Fruit fly (Drosophila melanogaster) whole organism, embryonic: Measurements from ENCODE around the gene Neurochondrin.

Experiments
- BtbVII ChIP-seq: fragments of 200-800 bp; sonication (Bioruptor generic); optimal IDR thresholded peaks from 3 replicates; lab custom pipeline; 2017; ENCODE audit warnings: missing biosample characterization, mild to moderate bottlenecking, missing genetic modification characterization
- CG10147 ChIP-seq: fragments of 200-800 bp; sonication (Bioruptor generic); optimal IDR thresholded peaks from 2 replicates; lab custom pipeline; 2019; ENCODE audit warnings: missing biosample characterization, mild to moderate bottlenecking, missing genetic modification characterization, moderate library complexity
- CG10366 ChIP-seq: fragments of 200-800 bp; sonication (Bioruptor generic); IDR thresholded peaks from 2 replicates; pipeline ENCODE4 v1.3.6; 2022; ENCODE audit warnings: missing biosample characterization, missing genetic modification characterization
- CG12744 ChIP-seq: fragments of 200-800 bp; sonication (Bioruptor generic); optimal IDR thresholded peaks from 2 replicates; lab custom pipeline; 2016; ENCODE audit warnings: missing biosample characterization, missing genetic modification characterization
- CG15269 ChIP-seq: fragments of 200-800 bp; sonication (Bioruptor generic); optimal IDR thresholded peaks from 2 replicates; lab custom pipeline; 2018; ENCODE audit warnings: missing biosample characterization, mild to moderate bottlenecking, missing genetic modification characterization, moderate library complexity
- CG15601 ChIP-seq: fragments of 200-800 bp; sonication (Bioruptor generic); optimal IDR thresholded peaks from 3 replicates; lab custom pipeline; 2019; ENCODE audit warnings: missing biosample characterization, mild to moderate bottlenecking, missing genetic modification characterization, moderate library complexity
- CG15696 ChIP-seq: fragments of 200-800 bp; sonication (Bioruptor generic); optimal IDR thresholded peaks from 2 replicates; lab custom pipeline; 2019; ENCODE audit warnings: missing biosample characterization, mild to moderate bottlenecking, missing genetic modification characterization, moderate library complexity
- CG3065 ChIP-seq: fragments of 200-800 bp; sonication (Bioruptor generic); optimal IDR thresholded peaks from 2 replicates; lab custom pipeline; 2016; ENCODE audit warnings: missing biosample characterization, missing genetic modification characterization
- CG32767 ChIP-seq: fragments of 200-800 bp; sonication (Bioruptor generic); IDR thresholded peaks from 2 replicates; pipeline ENCODE4 v1.3.6; 2022; ENCODE audit warnings: missing biosample characterization, missing genetic modification characterization
- CG4360 ChIP-seq: fragments of 200-800 bp; sonication (Bioruptor generic); IDR thresholded peaks from 2 replicates; pipeline ENCODE4 v1.3.6; 2022; ENCODE audit warnings: missing biosample characterization, missing genetic modification characterization
- CG4404 ChIP-seq: fragments of 200-800 bp; sonication (Bioruptor generic); IDR thresholded peaks from 2 replicates; pipeline ENCODE4 v1.3.6; 2022; ENCODE audit warnings: missing biosample characterization, missing genetic modification characterization
- CG5953 ChIP-seq: fragments of 200-800 bp; sonication (Bioruptor generic); IDR thresholded peaks from 2 replicates; pipeline ENCODE4 v1.3.6; 2022; ENCODE audit warnings: missing biosample characterization, missing genetic modification characterization
- CG6854 ChIP-seq: fragments of 200-800 bp; sonication (Bioruptor generic); optimal IDR thresholded peaks from 3 replicates; lab custom pipeline; 2017; ENCODE audit warnings: missing biosample characterization, mild to moderate bottlenecking, missing genetic modification characterization
- CG8089 ChIP-seq: fragments of 200-800 bp; sonication (Bioruptor generic); optimal IDR thresholded peaks from 3 replicates; lab custom pipeline; 2016; ENCODE audit warnings: missing biosample characterization, missing genetic modification characterization
- CG8478 ChIP-seq: fragments of >200 bp; optimal IDR thresholded peaks from 2 replicates; lab custom pipeline; 2018
- CG9932 ChIP-seq: fragments of 200-800 bp; sonication (Bioruptor generic); IDR thresholded peaks from 2 replicates; pipeline ENCODE4 v1.3.6; 2022; ENCODE audit warnings: missing biosample characterization, missing genetic modification characterization
- CTCF ChIP-seq: fragments of 200-800 bp; sonication (Bioruptor generic); optimal IDR thresholded peaks from 2 replicates; lab custom pipeline; 2017; ENCODE audit warnings: missing biosample characterization, mild to moderate bottlenecking, missing genetic modification characterization, moderate library complexity
- CrebB ChIP-seq: fragments of 200-800 bp; sonication (Bioruptor generic); optimal IDR thresholded peaks from 3 replicates; lab custom pipeline; 2018; ENCODE audit warnings: missing biosample characterization, mild to moderate bottlenecking, missing genetic modification characterization
- Dll ChIP-seq: fragments of 200-800 bp; sonication (Bioruptor generic); IDR thresholded peaks from 4 replicates; pipeline ENCODE4 v1.3.6; 2022; ENCODE audit warnings: missing biosample characterization, missing genetic modification characterization; ENCODE audit not compliant: partially characterized antibody
- Drgx ChIP-seq: fragments of 200-800 bp; sonication (Bioruptor generic); IDR thresholded peaks from 2 replicates; pipeline ENCODE4 v1.3.6; 2022; ENCODE audit warnings: missing biosample characterization, missing genetic modification characterization
- E2f2 ChIP-seq: fragments of 200-800 bp; sonication (Bioruptor generic); IDR thresholded peaks from 2 replicates; pipeline ENCODE4 v1.3.6; 2022; ENCODE audit warnings: missing biosample characterization, missing genetic modification characterization
- ERR ChIP-seq: fragments of 200-800 bp; sonication (Bioruptor generic); optimal IDR thresholded peaks from 2 replicates; lab custom pipeline; 2016; ENCODE audit warnings: missing biosample characterization, missing genetic modification characterization
- Fer1 ChIP-seq: fragments of 200-800 bp; sonication (Bioruptor generic); optimal IDR thresholded peaks from 2 replicates; lab custom pipeline; 2017; ENCODE audit warnings: missing biosample characterization, mild to moderate bottlenecking, missing genetic modification characterization
- Gug ChIP-seq: fragments of 200-800 bp; sonication (Bioruptor generic); IDR thresholded peaks from 4 replicates; pipeline ENCODE4 v1.3.6; 2022; ENCODE audit warnings: missing biosample characterization, missing genetic modification characterization
- HLH54F ChIP-seq: fragments of 200-800 bp; sonication (Bioruptor generic); optimal IDR thresholded peaks from 3 replicates; lab custom pipeline; 2016; ENCODE audit warnings: missing biosample characterization, missing genetic modification characterization
- Max ChIP-seq: fragments of 200-800 bp; sonication (Bioruptor generic); optimal IDR thresholded peaks from 2 replicates; lab custom pipeline; 2016; ENCODE audit warnings: missing biosample characterization, mild to moderate bottlenecking, missing genetic modification characterization
- NC2α ChIP-seq: fragments of 200-800 bp; sonication (Bioruptor generic); optimal IDR thresholded peaks from 2 replicates; lab custom pipeline; 2016; ENCODE audit warnings: missing biosample characterization, missing genetic modification characterization
- Pdp1 ChIP-seq, 2 experiments: fragments of 200-800 bp; sonication (Bioruptor generic); optimal IDR thresholded peaks; 3 replicates each; lab custom pipeline; 2016; ENCODE audit warnings: missing biosample characterization in 2 of 2, missing genetic modification characterization in 2 of 2, mild to moderate bottlenecking in 1 of 2, moderate library complexity in 1 of 2
- Poxn ChIP-seq: fragments of 200-800 bp; sonication (Bioruptor generic); IDR thresholded peaks from 2 replicates; pipeline ENCODE4 v1.3.6; 2022; ENCODE audit warnings: missing biosample characterization, missing genetic modification characterization
- Sox100B ChIP-seq: fragments of 200-800 bp; sonication (Bioruptor generic); optimal IDR thresholded peaks from 3 replicates; lab custom pipeline; 2018; ENCODE audit warnings: missing biosample characterization, mild to moderate bottlenecking, missing genetic modification characterization
- Ssrp ChIP-seq: fragments of 200-800 bp; sonication (Bioruptor generic); optimal IDR thresholded peaks from 2 replicates; lab custom pipeline; 2018; ENCODE audit warnings: missing biosample characterization, mild to moderate bottlenecking, missing genetic modification characterization, moderate library complexity
- TFAM ChIP-seq: fragments of 200-800 bp; sonication (Bioruptor generic); optimal IDR thresholded peaks from 2 replicates; lab custom pipeline; 2017; ENCODE audit warnings: missing biosample characterization, missing genetic modification characterization, inconsistent platforms
- Tbp ChIP-seq: fragments of >200 bp; optimal IDR thresholded peaks from 2 replicates; lab custom pipeline; 2018; ENCODE audit warnings: missing biosample characterization, missing genetic modification characterization
- ash1 ChIP-seq: fragments of 200-800 bp; sonication (Bioruptor generic); optimal IDR thresholded peaks from 2 replicates; lab custom pipeline; 2018; ENCODE audit warnings: missing biosample characterization, mild to moderate bottlenecking, missing genetic modification characterization
- ato ChIP-seq: fragments of 200-800 bp; sonication (Bioruptor generic); IDR thresholded peaks from 2 replicates; pipeline ENCODE4 v1.3.6; 2022; ENCODE audit warnings: missing biosample characterization, missing genetic modification characterization; ENCODE audit not compliant: partially characterized antibody
- bcd ChIP-seq: fragments of 200-800 bp; sonication (Bioruptor generic); optimal IDR thresholded peaks from 2 replicates; lab custom pipeline; 2017; ENCODE audit warnings: missing biosample characterization, mild to moderate bottlenecking, missing genetic modification characterization
- en ChIP-seq: fragments of 200-800 bp; sonication (Bioruptor generic); optimal IDR thresholded peaks from 2 replicates; lab custom pipeline; 2016; ENCODE audit warnings: missing biosample characterization, missing genetic modification characterization
- fd102C ChIP-seq: fragments of 200-800 bp; sonication (Bioruptor generic); optimal IDR thresholded peaks from 2 replicates; lab custom pipeline; 2018; ENCODE audit warnings: missing biosample characterization, mild to moderate bottlenecking, missing genetic modification characterization, moderate library complexity
- insv ChIP-seq, 2 experiments: fragments of 200-800 bp; sonication (Bioruptor generic); optimal IDR thresholded peaks; 3 replicates each; lab custom pipeline; 2016 to 2018; ENCODE audit warnings: missing biosample characterization in 2 of 2, missing genetic modification characterization in 2 of 2
- jigr1 ChIP-seq: fragments of 200-800 bp; sonication (Bioruptor generic); IDR thresholded peaks from 3 replicates; pipeline ENCODE4 v1.3.6; 2022; ENCODE audit warnings: missing biosample characterization, missing genetic modification characterization
- lbe ChIP-seq: fragments of 200-800 bp; sonication (Bioruptor generic); optimal IDR thresholded peaks from 2 replicates; lab custom pipeline; 2016; ENCODE audit warnings: missing biosample characterization, mild to moderate bottlenecking, missing genetic modification characterization
- lmd ChIP-seq: fragments of 200-800 bp; sonication (Bioruptor generic); IDR thresholded peaks from 2 replicates; pipeline ENCODE4 v1.3.6; 2022; ENCODE audit warnings: missing biosample characterization, missing genetic modification characterization
- luna ChIP-seq: fragments of 200-800 bp; sonication (Bioruptor generic); optimal IDR thresholded peaks from 2 replicates; lab custom pipeline; 2016; ENCODE audit warnings: missing biosample characterization, missing genetic modification characterization
- mld ChIP-seq: fragments of 200-800 bp; sonication (Bioruptor generic); IDR thresholded peaks from 3 replicates; pipeline ENCODE4 v1.3.6; 2022; ENCODE audit warnings: missing biosample characterization, missing genetic modification characterization; ENCODE audit not compliant: partially characterized antibody
- pan ChIP-seq, 4 experiments: fragments of >200 bp in 3 of 4; fragments of 200-800 bp in 1 of 4; sonication (Bioruptor generic) in 1 of 4; optimal IDR thresholded peaks in 3 of 4; IDR thresholded peaks in 1 of 4; 2 replicates each; pipeline versions ENCODE4 v1.3.6 to Lab custom; 2017 to 2022; ENCODE audit warnings: missing biosample characterization in 2 of 4, missing genetic modification characterization in 2 of 4, mixed read lengths in 1 of 4
- pho ChIP-seq: fragments of 200-800 bp; sonication (Bioruptor generic); optimal IDR thresholded peaks from 2 replicates; lab custom pipeline; 2016; ENCODE audit warnings: missing biosample characterization, missing genetic modification characterization
- sens-2 ChIP-seq: fragments of 200-800 bp; sonication (Bioruptor generic); IDR thresholded peaks from 2 replicates; pipeline ENCODE4 v1.3.6; 2022; ENCODE audit warnings: missing biosample characterization, missing genetic modification characterization
- slbo ChIP-seq: fragments of 200-800 bp; sonication (Bioruptor generic); IDR thresholded peaks from 2 replicates; pipeline ENCODE4 v1.3.6; 2022; ENCODE audit warnings: missing biosample characterization, missing genetic modification characterization
- stc ChIP-seq: fragments of 200-800 bp; sonication (Bioruptor generic); IDR thresholded peaks from 2 replicates; pipeline ENCODE4 v1.3.6; 2022; ENCODE audit warnings: missing biosample characterization, missing genetic modification characterization
- tap ChIP-seq: fragments of 200-800 bp; optimal IDR thresholded peaks from 3 replicates; lab custom pipeline; 2019; ENCODE audit warnings: missing biosample characterization, mild to moderate bottlenecking, missing genetic modification characterization, moderate library complexity
- wor ChIP-seq: fragments of 200-800 bp; sonication (Bioruptor generic); IDR thresholded peaks from 2 replicates; pipeline ENCODE4 v1.3.6; 2022; ENCODE audit warnings: missing biosample characterization, missing genetic modification characterization
- zf30C ChIP-seq: fragments of 200-800 bp; sonication (Bioruptor generic); optimal IDR thresholded peaks from 3 replicates; lab custom pipeline; 2018; ENCODE audit warnings: missing biosample characterization, mild to moderate bottlenecking, missing genetic modification characterization

Neurochondrin gene

DNA sequence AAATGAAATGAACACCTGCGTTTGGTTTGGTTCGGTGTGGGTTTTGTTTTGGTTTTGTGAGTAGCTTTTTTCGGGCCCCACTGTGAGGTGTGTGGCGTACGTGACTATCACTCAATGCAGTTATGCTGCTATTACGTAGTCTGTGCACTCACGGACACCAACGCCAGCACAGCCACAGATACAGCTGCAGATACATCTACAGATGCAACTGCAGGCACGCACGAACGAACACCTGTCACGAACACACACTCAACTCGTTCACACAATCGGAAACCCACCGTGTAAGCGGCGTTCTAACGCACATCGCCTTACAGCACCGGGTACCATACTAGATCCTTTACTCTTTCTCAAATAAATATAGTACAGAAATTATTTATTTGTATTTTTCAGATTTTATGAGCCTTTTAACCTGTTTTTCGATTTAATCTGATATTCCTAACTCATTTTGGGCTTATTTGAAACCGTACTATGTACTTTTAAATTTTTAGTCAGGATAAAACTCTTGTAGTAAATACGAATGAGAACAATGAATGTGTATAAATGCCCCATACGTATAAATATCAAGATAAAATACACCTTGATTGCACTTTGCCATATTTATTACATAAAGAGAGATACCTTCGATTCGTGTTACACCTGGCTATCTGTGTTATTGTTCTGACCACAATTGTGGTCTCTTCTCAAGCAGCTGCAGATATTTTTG lies 42.6 kb upstream of the Neurochondrin start (continued):
- TF ChIP-seq insv (GFP tag; optimal IDR thresholded peaks at IDR 0.05; lab: Kevin White, UChicago) = no peak
- TF ChIP-seq CG8478 = no peak
- TF ChIP-seq fd102C (GFP tag; lab: Kevin White, UChicago) = no peak
- TF ChIP-seq Tbp (GFP tag; lab: Kevin White, UChicago) = no peak
- TF ChIP-seq Sox100B = peak; percentile 26
- TF ChIP-seq TFAM (GFP tag; lab: Kevin White, UChicago) = no peak
- TF ChIP-seq Gug = no peak
- TF ChIP-seq CG5953 (GFP tag; lab: Robert Waterston, UW) = no peak
- TF ChIP-seq ERR (GFP tag; lab: Kevin White, UChicago) = no peak
- no peak for TF ChIP-seq Dll (GFP tag; lab: Robert Waterston, UW)
- no peak for TF ChIP-seq slbo (GFP tag; lab: Robert Waterston, UW)
- TF ChIP-seq pan (optimal IDR thresholded peaks at IDR 0.05; lab: Kevin White, UChicago) = no peak
- TF ChIP-seq pan (GFP tag; optimal IDR thresholded peaks at IDR 0.05 in 1 of 2, IDR thresholded peaks at IDR 0.05 in 1 of 2) = peak in 1 of 2 experiments; percentile 21
- TF ChIP-seq BtbVII = no peak
- no peak for TF ChIP-seq stc
- no peak for TF ChIP-seq bcd (GFP tag; lab: Kevin White, UChicago)
- TF ChIP-seq jigr1 (GFP tag; lab: Robert Waterston, UW) = no peak
- no peak for TF ChIP-seq lmd (GFP tag; lab: Robert Waterston, UW)
- no peak for TF ChIP-seq en (GFP tag; lab: Kevin White, UChicago)
- peak; percentile 11; the same call in 1 of the 2 replicates for TF ChIP-seq Drgx
- TF ChIP-seq Pdp1 (GFP tag; optimal IDR thresholded peaks at IDR 0.05; lab: Kevin White, UChicago) = peak in 1 of 2 experiments; percentile 47
- TF ChIP-seq E2f2 = no peak
- peak; percentile 44 for TF ChIP-seq CG15696 (tag; lab: Kevin White, UChicago)
- TF ChIP-seq CG10366 (GFP tag; lab: Robert Waterston, UW) = no peak
- no peak for TF ChIP-seq CG3065
- no peak for TF ChIP-seq wor (GFP tag; lab: Robert Waterston, UW)
- no peak for TF ChIP-seq CG15269 (tag; lab: Kevin White, UChicago)
- no peak for TF ChIP-seq CG32767
- no peak for TF ChIP-seq Max (GFP tag; lab: Kevin White, UChicago)
- no peak for TF ChIP-seq CG4404 (GFP tag; lab: Robert Waterston, UW)
- no peak for TF ChIP-seq CrebB
- TF ChIP-seq CG10147 (GFP tag; lab: Kevin White, UChicago) = no peak
- TF ChIP-seq ash1 (GFP tag; lab: Kevin White, UChicago) = no peak
- no peak for TF ChIP-seq ato (GFP tag; lab: Robert Waterston, UW)
- TF ChIP-seq pho (GFP tag; lab: Kevin White, UChicago) = no peak
- TF ChIP-seq CG8089 (GFP tag; lab: Kevin White, UChicago) = no peak
- TF ChIP-seq Ssrp (tag; lab: Kevin White, UChicago) = no peak
- TF ChIP-seq sens-2 = no peak
- no peak for TF ChIP-seq CTCF (GFP tag; lab: Kevin White, UChicago)
- TF ChIP-seq mld (GFP tag; lab: Robert Waterston, UW) = no peak
- no peak for TF ChIP-seq Fer1 (GFP tag; lab: Kevin White, UChicago)
- TF ChIP-seq NC2α (GFP tag; lab: Kevin White, UChicago) = no peak
- TF ChIP-seq zf30C (GFP tag; lab: Kevin White, UChicago) = no peak
- TF ChIP-seq CG4360 (GFP tag; lab: Robert Waterston, UW) = no peak
- TF ChIP-seq CG15601 (tag; lab: Kevin White, UChicago) = peak; percentile 22
- no peak for TF ChIP-seq lbe (GFP tag; lab: Kevin White, UChicago)
- no peak for TF ChIP-seq tap (tag; lab: Kevin White, UChicago)
- TF ChIP-seq HLH54F = no peak
- TF ChIP-seq CG12744 (GFP tag; lab: Kevin White, UChicago) = no peak
- TF ChIP-seq CG6854 (GFP tag; lab: Kevin White, UChicago) = no peak
- no peak for TF ChIP-seq CG9932
- TF ChIP-seq Poxn (GFP tag; lab: Robert Waterston, UW) = no peak
- no peak for TF ChIP-seq luna
